Worm (Caenorhabditis elegans) whole organism, young adult: ENCODE results near the gene F31B9.3.

Experiments
- F55B11.4 ChIP-seq: sonication (generic microtip); optimal IDR thresholded peaks from 2 replicates; lab custom pipeline; 2016; ENCODE audit warnings: missing compliant biosample characterization, missing genetic modification characterization, borderline replicate concordance; ENCODE audit not compliant: insufficient read depth
- aptf-3 ChIP-seq: fragments of 200-800 bp; sonication (Bioruptor generic); IDR thresholded peaks from 2 replicates; pipeline ENCODE4 v1.3.6; 2022; ENCODE audit warnings: missing genetic modification characterization, missing compliant biosample characterization
- ceh-58 ChIP-seq: fragments of 200-800 bp; sonication (Bioruptor generic); IDR thresholded peaks from 2 replicates; pipeline ENCODE4 v1.3.6; 2022; ENCODE audit warnings: missing genetic modification characterization, missing compliant biosample characterization
- gei-17 ChIP-seq: fragments of 200-800 bp; sonication (Bioruptor generic); optimal IDR thresholded peaks from 2 replicates; lab custom pipeline; 2018; ENCODE audit warnings: mild to moderate bottlenecking, missing genetic modification characterization, missing compliant biosample characterization
- lin-26 ChIP-seq: fragments of 200-800 bp; sonication (Bioruptor generic); IDR thresholded peaks from 2 replicates; pipeline ENCODE4 v1.3.6; 2022; ENCODE audit warnings: missing genetic modification reagents, missing genetic modification characterization, missing compliant biosample characterization
- madf-10 ChIP-seq: sonication (generic microtip); optimal IDR thresholded peaks from 2 replicates; lab custom pipeline; 2016; ENCODE audit warnings: mild to moderate bottlenecking, missing genetic modification characterization, missing compliant biosample characterization
- nhr-120 ChIP-seq: fragments of 200-800 bp; sonication (Bioruptor generic); IDR thresholded peaks from 2 replicates; pipeline ENCODE4 v1.3.6; 2022; ENCODE audit warnings: missing genetic modification characterization, missing compliant biosample characterization

F31B9.3 gene

ce11 chrX:15958767-15959166 lies 35.2 kb downstream of the F31B9.3 start, which contains the start of gene C09G1.5:
C09G1.5 (plus strand) TSS chrX:15959067.
- TF ChIP-seq gei-17 (no peak), madf-10 (tag; lab: Kevin White, UChicago) (no peak), lin-26 (no peak), ceh-58 (no peak), aptf-3 (GFP tag; lab: Robert Waterston, UW) (no peak), F55B11.4 (tag; lab: Kevin White, UChicago) (no peak), nhr-120 (GFP tag; lab: Robert Waterston, UW) (no peak)
